Worm (Caenorhabditis elegans) whole organism, mixed stage, embryonic: ENCODE results near the gene ZK1128.1.

Source experiments
- bed-3 ChIP-seq: fragments of 200-800 bp; sonication (Bioruptor generic); optimal IDR thresholded peaks from 3 replicates; lab custom pipeline; 2018; ENCODE audit warnings: mild to moderate bottlenecking, missing genetic modification characterization, moderate library complexity, missing compliant biosample characterization
- blmp-1 ChIP-seq: fragments of 150-350 bp; optimal IDR thresholded peaks from 2 replicates; lab custom pipeline; 2014; ENCODE audit warnings: missing biosample characterization, missing genetic modification characterization
- ceh-43 ChIP-seq: fragments of 200-800 bp; sonication (Bioruptor generic); optimal IDR thresholded peaks from 2 replicates; lab custom pipeline; 2018; ENCODE audit warnings: mild to moderate bottlenecking, missing genetic modification characterization, moderate library complexity, missing compliant biosample characterization
- ces-1 ChIP-seq: fragments of 150-350 bp; optimal IDR thresholded peaks from 2 replicates; lab custom pipeline; 2014; ENCODE audit warnings: missing biosample characterization, missing genetic modification reagents, missing genetic modification characterization
- cnd-1 ChIP-seq: fragments of 200-800 bp; sonication (Bioruptor generic); optimal IDR thresholded peaks from 2 replicates; lab custom pipeline; 2018; ENCODE audit warnings: mild to moderate bottlenecking, missing genetic modification characterization, missing compliant biosample characterization
- drap-1 ChIP-seq: fragments of 200-800 bp; sonication (Bioruptor generic); optimal IDR thresholded peaks from 3 replicates; lab custom pipeline; 2018; ENCODE audit warnings: mild to moderate bottlenecking, missing genetic modification characterization, missing compliant biosample characterization
- elt-1 ChIP-seq: sonication (generic microtip); optimal IDR thresholded peaks from 2 replicates; lab custom pipeline; 2017; ENCODE audit warnings: missing genetic modification characterization, mild to moderate bottlenecking, missing compliant biosample characterization, antibody characterized with exemption, moderate library complexity, borderline replicate concordance; ENCODE audit not compliant: insufficient read depth
- elt-3 ChIP-seq: fragments of 150-350 bp; optimal IDR thresholded peaks from 2 replicates; lab custom pipeline; 2014; ENCODE audit warnings: missing biosample characterization, missing genetic modification characterization
- ham-2 ChIP-seq: fragments of 200-800 bp; sonication (Bioruptor generic); optimal IDR thresholded peaks from 2 replicates; lab custom pipeline; 2018; ENCODE audit warnings: mild to moderate bottlenecking, missing genetic modification characterization, missing compliant biosample characterization
- hlh-1 ChIP-seq: fragments of 150-350 bp; optimal IDR thresholded peaks from 2 replicates; lab custom pipeline; 2014; ENCODE audit warnings: missing biosample characterization, missing genetic modification reagents, missing genetic modification characterization
- lin-13 ChIP-seq: fragments of 150-350 bp; optimal IDR thresholded peaks from 2 replicates; lab custom pipeline; 2014; ENCODE audit warnings: missing biosample characterization, missing genetic modification characterization
- lin-32 ChIP-seq: fragments of 200-800 bp; sonication (Bioruptor generic); optimal IDR thresholded peaks from 2 replicates; lab custom pipeline; 2018; ENCODE audit warnings: mild to moderate bottlenecking, missing genetic modification characterization, missing compliant biosample characterization
- lsy-2 ChIP-seq: fragments of 150-350 bp; optimal IDR thresholded peaks from 2 replicates; lab custom pipeline; 2014; ENCODE audit warnings: missing biosample characterization, missing genetic modification characterization
- mep-1 ChIP-seq: fragments of 150-350 bp; optimal IDR thresholded peaks from 2 replicates; lab custom pipeline; 2017; ENCODE audit warnings: missing biosample characterization, missing genetic modification reagents, missing genetic modification characterization, inconsistent platforms
- mls-2 ChIP-seq: sonication (generic microtip); optimal IDR thresholded peaks from 2 replicates; lab custom pipeline; 2016; ENCODE audit warnings: mild to moderate bottlenecking, missing genetic modification characterization, moderate library complexity, missing compliant biosample characterization
- nhr-12 ChIP-seq: fragments of 150-350 bp; optimal IDR thresholded peaks from 2 replicates; lab custom pipeline; 2014; ENCODE audit warnings: missing biosample characterization, missing genetic modification characterization
- nhr-2 ChIP-seq: fragments of 150-350 bp; optimal IDR thresholded peaks from 2 replicates; lab custom pipeline; 2014; ENCODE audit warnings: missing biosample characterization, missing genetic modification characterization
- nhr-237 ChIP-seq: fragments of 150-350 bp; optimal IDR thresholded peaks from 2 replicates; lab custom pipeline; 2014; ENCODE audit warnings: missing biosample characterization, missing genetic modification characterization
- nhr-28 ChIP-seq: fragments of 150-350 bp; optimal IDR thresholded peaks from 2 replicates; lab custom pipeline; 2014; ENCODE audit warnings: missing biosample characterization, missing genetic modification characterization
- nhr-76 ChIP-seq: sonication (generic microtip); optimal IDR thresholded peaks from 2 replicates; lab custom pipeline; 2017; ENCODE audit warnings: missing biosample characterization, missing genetic modification characterization
- pha-4 ChIP-seq: fragments of 150-350 bp; optimal IDR thresholded peaks from 2 replicates; lab custom pipeline; 2018; ENCODE audit warnings: missing biosample characterization, missing genetic modification reagents, missing genetic modification characterization
- sem-2 ChIP-seq: fragments of 200-800 bp; sonication (Bioruptor generic); optimal IDR thresholded peaks from 2 replicates; lab custom pipeline; 2018; ENCODE audit warnings: mild to moderate bottlenecking, missing genetic modification characterization, missing compliant biosample characterization
- snpc-4 ChIP-seq: fragments of 150-350 bp; optimal IDR thresholded peaks from 2 replicates; lab custom pipeline; 2014; ENCODE audit warnings: missing biosample characterization, missing genetic modification characterization
- sptf-1 ChIP-seq: sonication (generic microtip); optimal IDR thresholded peaks from 2 replicates; lab custom pipeline; 2017; ENCODE audit warnings: mild to moderate bottlenecking, missing genetic modification characterization, moderate library complexity, missing compliant biosample characterization
- tbx-8 ChIP-seq: fragments of 200-800 bp; sonication (Bioruptor generic); optimal IDR thresholded peaks from 2 replicates; lab custom pipeline; 2018; ENCODE audit warnings: mild to moderate bottlenecking, missing genetic modification characterization, moderate library complexity, missing compliant biosample characterization
- unc-120 ChIP-seq: sonication (generic microtip); optimal IDR thresholded peaks from 2 replicates; lab custom pipeline; 2017; ENCODE audit warnings: missing genetic modification characterization, missing compliant biosample characterization; ENCODE audit not compliant: poor library complexity, severe bottlenecking
- unc-39 ChIP-seq: fragments of 150-350 bp; optimal IDR thresholded peaks from 2 replicates; lab custom pipeline; 2014; ENCODE audit warnings: missing biosample characterization, missing genetic modification characterization
- unc-62 ChIP-seq: fragments of 150-350 bp; optimal IDR thresholded peaks from 2 replicates; lab custom pipeline; 2014; ENCODE audit warnings: missing biosample characterization, missing genetic modification reagents, missing genetic modification characterization
- zip-8 ChIP-seq: fragments of 150-350 bp; optimal IDR thresholded peaks from 2 replicates; lab custom pipeline; 2014; ENCODE audit warnings: missing biosample characterization, missing genetic modification characterization
- ztf-11 ChIP-seq: fragments of 150-350 bp; optimal IDR thresholded peaks from 2 replicates; lab custom pipeline; 2014; ENCODE audit warnings: missing biosample characterization, missing genetic modification characterization

The ZK1128.1 gene

ce11 chrIII:10085983-10086382 is 28.6 kb downstream of the ZK1128.1 start, which contains the start of gene T16H12.2:
TSS of gene T16H12.2 (plus strand) at chrIII:10086283.
- TF ChIP-seq ces-1 (GFP tag; lab: Kevin White, UChicago): no peak
- no peak for TF ChIP-seq cnd-1
- TF ChIP-seq sem-2 (GFP tag; lab: Kevin White, UChicago): no peak
- TF ChIP-seq unc-39 (tag; lab: Kevin White, UChicago): no peak
- no peak for TF ChIP-seq ceh-43 (GFP tag; lab: Kevin White, UChicago)
- no peak for TF ChIP-seq zip-8
- TF ChIP-seq elt-3 (tag; lab: Kevin White, UChicago): no peak
- TF ChIP-seq elt-1 (tag; lab: Kevin White, UChicago): no peak

ce11 chrIII:10085574-10085973 is 29.0 kb downstream of the ZK1128.1 start:
- TF ChIP-seq unc-62 (GFP tag; lab: Kevin White, UChicago): no peak
- TF ChIP-seq lsy-2 (tag; lab: Kevin White, UChicago): no peak
- TF ChIP-seq ceh-43 (GFP tag; lab: Kevin White, UChicago): no peak
- TF ChIP-seq elt-3 (tag; lab: Kevin White, UChicago): no peak
- TF ChIP-seq sem-2 (GFP tag; lab: Kevin White, UChicago): no peak
- TF ChIP-seq unc-39 (tag; lab: Kevin White, UChicago): no peak
- TF ChIP-seq unc-120 (tag; lab: Kevin White, UChicago): no peak
- no peak for TF ChIP-seq ham-2 (GFP tag; lab: Kevin White, UChicago)
- TF ChIP-seq mep-1: no peak

- TF ChIP-seq ham-2 (GFP tag; lab: Kevin White, UChicago) (no peak), ztf-11 (tag; lab: Kevin White, UChicago) (no peak), nhr-76 (tag; lab: Kevin White, UChicago) (no peak), nhr-237 (tag; lab: Kevin White, UChicago) (no peak), pha-4 (tag; lab: Kevin White, UChicago) (no peak), lin-13 (tag; lab: Kevin White, UChicago) (no peak), mls-2 (tag; lab: Kevin White, UChicago) (no peak), bed-3 (GFP tag; lab: Kevin White, UChicago) (no peak), nhr-12 (tag; lab: Kevin White, UChicago) (no peak), tbx-8 (GFP tag; lab: Kevin White, UChicago) (no peak), drap-1 (no peak), snpc-4 (no peak)
Observed at ce11 chrIII:10085103-10085502, 29.5 kb downstream of the ZK1128.1 start, which contains the start of gene T16H12.13. TSS of gene T16H12.13 (plus strand) at chrIII:10085403.

- no peak for TF ChIP-seq cnd-1
- no peak for TF ChIP-seq mls-2 (tag; lab: Kevin White, UChicago)
- TF ChIP-seq, all 35 proteins: peak for 0
Observed at ce11 chrIII:10083242-10083641, 31.3 kb downstream of the ZK1128.1 start, which contains the start of gene T16H12.3. TSS of gene T16H12.3 (minus strand) at chrIII:10083292.

- TF ChIP-seq nhr-28 (no peak), blmp-1 (tag; lab: Kevin White, UChicago) (no peak), mep-1 (no peak), ceh-43 (GFP tag; lab: Kevin White, UChicago) (no peak), snpc-4 (no peak), elt-1 (tag; lab: Kevin White, UChicago) (no peak), drap-1 (no peak), elt-3 (tag; lab: Kevin White, UChicago) (no peak), lin-32 (GFP tag; lab: Kevin White, UChicago) (no peak), zip-8 (no peak), unc-39 (tag; lab: Kevin White, UChicago) (no peak), sptf-1 (tag; lab: Kevin White, UChicago) (no peak)
Observed at ce11 chrIII:10078784-10079183, 35.8 kb downstream of the ZK1128.1 start.

- TF ChIP-seq lin-32 (GFP tag; lab: Kevin White, UChicago): no peak
- TF ChIP-seq nhr-237 (tag; lab: Kevin White, UChicago): no peak
- TF ChIP-seq snpc-4: no peak
- no peak for TF ChIP-seq nhr-2 (tag; lab: Kevin White, UChicago)
- no peak for TF ChIP-seq hlh-1 (tag; lab: Kevin White, UChicago)
- TF ChIP-seq ztf-11 (tag; lab: Kevin White, UChicago): no peak
Observed at ce11 chrIII:10078151-10078550, 36.4 kb downstream of the ZK1128.1 start, which contains the start of gene T16G12.9. TSS of gene T16G12.9 (minus strand) at chrIII:10078251.
